Fruit fly (Drosophila melanogaster): Measurements from ENCODE around the gene Cph.

DNA sequence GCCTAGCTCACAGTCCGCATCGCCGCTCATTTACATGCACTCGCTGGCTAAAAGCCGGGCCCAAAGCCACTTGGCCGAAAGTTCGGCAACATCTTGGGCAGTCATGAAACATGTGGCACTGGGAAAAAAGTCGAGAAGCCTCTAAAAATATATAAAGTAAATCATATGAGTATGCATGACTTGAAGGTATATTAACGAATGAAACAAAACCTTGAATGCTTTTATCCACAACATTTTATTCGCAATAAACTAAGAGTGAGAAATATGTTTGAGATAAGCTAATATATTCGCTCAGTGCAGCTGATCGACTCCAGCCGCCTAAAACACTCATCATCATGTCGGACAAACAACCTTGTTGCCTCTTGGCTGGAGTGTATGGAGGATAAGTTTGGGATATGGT, 36.3 kb downstream of the Cph start:
- TF ChIP-seq CG8632 (GFP tag; optimal IDR thresholded peaks at IDR 0.05) (peak; percentile 18), Sox14 (GFP tag; optimal IDR thresholded peaks at IDR 0.05) (peak; percentile 32), CG32006 (GFP tag; optimal IDR thresholded peaks at IDR 0.05) (peak; percentile 64), OdsH (GFP tag; optimal IDR thresholded peaks at IDR 0.05) (peak; percentile 60), Hr38 (GFP tag; optimal IDR thresholded peaks at IDR 0.05) (no peak), CG3919 (GFP tag; optimal IDR thresholded peaks at IDR 0.05) (peak; percentile 57), Blimp-1 (GFP tag; optimal IDR thresholded peaks at IDR 0.05) (no peak), acj6 (GFP tag; optimal IDR thresholded peaks at IDR 0.05) (peak; percentile 47)
